Worm (Caenorhabditis elegans) whole organism, L4/young adult: ENCODE data around the gene F58E6.8.

Experiments
- W03F9.2 ChIP-seq: fragments of 150-350 bp; optimal IDR thresholded peaks from 2 replicates; lab custom pipeline; 2014; ENCODE audit warnings: missing biosample characterization, missing genetic modification characterization
- dao-5 ChIP-seq: sonication (generic microtip); optimal IDR thresholded peaks from 2 replicates; lab custom pipeline; 2016; ENCODE audit warnings: missing genotype, missing genetic modification characterization, moderate library complexity, missing compliant biosample characterization
- him-1 ChIP-seq: sonication (generic microtip); optimal IDR thresholded peaks from 2 replicates; lab custom pipeline; 2016; ENCODE audit warnings: missing genotype, missing genetic modification reagents, missing genetic modification characterization, missing compliant biosample characterization

DNA sequence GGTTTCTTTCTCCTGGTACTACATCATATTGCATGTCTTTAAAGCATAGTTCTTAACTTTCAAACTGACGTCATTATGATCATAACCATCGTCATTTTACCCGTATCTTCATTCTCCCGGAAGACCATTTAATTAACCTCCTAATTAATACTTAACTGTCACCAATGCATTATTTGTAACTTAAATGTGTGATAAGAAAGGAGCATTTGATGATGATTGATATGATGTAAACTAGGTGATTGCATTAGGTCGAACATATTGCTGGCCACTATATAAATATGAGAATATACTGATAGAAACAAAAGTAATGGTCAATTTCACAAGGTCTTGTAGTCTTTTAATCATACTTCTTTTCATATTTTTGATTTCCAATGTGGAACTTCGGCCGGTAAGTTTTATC, 617 bp upstream of the F58E6.8 start, which contains the start of gene hrg-3:
- TF ChIP-seq W03F9.2 (no peak), him-1 (no peak), dao-5 (tag; lab: Kevin White, UChicago) (no peak)
